Worm (Caenorhabditis elegans): ENCODE measurements around the gene F21D5.6.

Gene F21D5.6

DNA sequence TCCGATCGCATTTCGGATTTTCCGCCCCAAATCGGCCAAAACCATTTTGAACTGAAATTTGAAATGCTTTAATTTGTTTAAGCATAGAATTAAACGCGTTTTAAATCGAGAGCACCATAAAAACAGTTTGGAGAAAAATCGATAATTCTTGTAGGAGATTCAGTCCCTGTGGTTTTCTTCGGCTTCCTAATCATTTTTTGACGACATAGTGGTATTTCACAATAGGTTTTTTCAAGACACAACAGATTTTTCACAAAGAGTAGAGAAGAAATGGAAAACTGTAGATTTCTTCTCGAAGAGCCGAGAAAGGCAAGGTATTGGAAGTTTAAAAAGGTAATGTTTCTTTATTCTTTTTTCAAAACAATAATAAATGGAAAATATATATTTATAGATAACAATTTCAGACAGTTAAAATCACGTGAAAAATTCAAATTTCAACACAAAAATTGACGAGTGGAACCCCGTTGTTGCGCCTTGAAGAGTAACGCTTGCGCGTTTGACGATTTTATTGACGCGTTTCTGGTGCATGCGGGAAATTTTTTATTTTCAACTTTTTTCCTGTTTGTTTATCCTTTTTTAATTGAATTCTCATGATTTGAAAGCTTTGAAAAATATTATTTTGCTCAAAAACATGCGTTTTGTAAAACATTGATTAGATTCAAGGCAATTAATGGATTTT lies 2.6 kb upstream of the F21D5.6 start, which contains the start of gene F21D5.7 (continued):
- TF ChIP-seq elt-3 (tag; optimal IDR thresholded peaks at IDR 0.05) (peak in 2 of 6 experiments; percentile 66 to 77), ceh-88 (GFP tag; IDR thresholded peaks at IDR 0.05) (peak; percentile 36; the same call in 1 of the 2 replicates), rnt-1 (tag; optimal IDR thresholded peaks at IDR 0.05) (peak; percentile 87), tbx-2 (tag; optimal IDR thresholded peaks at IDR 0.05) (peak; percentile 83), mdl-1 (tag; optimal IDR thresholded peaks at IDR 0.05) (peak in 1 of 2 experiments; percentile 79), ets-5 (GFP tag; IDR thresholded peaks at IDR 0.05) (no peak), xbp-1 (tag; optimal IDR thresholded peaks at IDR 0.05) (peak; percentile 84)

DNA sequence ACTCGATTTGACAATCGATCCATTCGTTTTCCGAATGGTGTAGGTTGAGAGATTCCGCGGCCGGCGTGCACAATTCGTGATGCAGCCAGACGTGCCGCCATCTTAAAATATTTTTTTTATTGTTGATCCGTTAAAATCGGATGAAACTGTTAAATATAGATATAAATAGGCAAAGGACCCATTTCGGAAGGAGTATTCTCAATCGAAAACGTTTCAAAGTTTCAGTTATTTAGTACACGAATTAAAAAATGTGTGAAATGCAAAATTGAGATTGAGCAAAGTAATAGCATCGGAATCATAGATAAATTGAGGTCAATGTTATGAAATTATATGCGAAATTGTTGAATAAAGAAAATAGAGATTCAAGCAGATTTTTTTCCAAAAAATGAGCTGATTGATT lies 1.3 kb downstream of the F21D5.6 start, which contains the start of gene mrps-33:
TSS of gene mrps-33 (minus strand) at position 101 of the 400 bp plus-strand sequence.
- no peak for TF ChIP-seq ceh-63 (GFP tag; optimal IDR thresholded peaks at IDR 0.05)
- no peak for TF ChIP-seq ceh-90 (tag; optimal IDR thresholded peaks at IDR 0.05)
- no peak for TF ChIP-seq nhr-20 (tag; optimal IDR thresholded peaks at IDR 0.05)
- TF ChIP-seq dsc-1 (tag; optimal IDR thresholded peaks at IDR 0.05): no peak
- no peak for TF ChIP-seq alr-1 (tag; optimal IDR thresholded peaks at IDR 0.05; ENCODE audit: borderline replicate concordance)
- TF ChIP-seq pqm-1 (tag; optimal IDR thresholded peaks at IDR 0.05): no peak
- no peak for TF ChIP-seq nhr-77 (tag; optimal IDR thresholded peaks at IDR 0.05)
- no peak for TF ChIP-seq unc-30 (tag; optimal IDR thresholded peaks at IDR 0.05)
- TF ChIP-seq ama-1 (optimal IDR thresholded peaks at IDR 0.05): no peak
- no peak for TF ChIP-seq unc-98 (GFP tag; IDR thresholded peaks at IDR 0.05)
- TF ChIP-seq lir-3 (tag; optimal IDR thresholded peaks at IDR 0.05; ENCODE audit: poor library complexity): no peak

DNA sequence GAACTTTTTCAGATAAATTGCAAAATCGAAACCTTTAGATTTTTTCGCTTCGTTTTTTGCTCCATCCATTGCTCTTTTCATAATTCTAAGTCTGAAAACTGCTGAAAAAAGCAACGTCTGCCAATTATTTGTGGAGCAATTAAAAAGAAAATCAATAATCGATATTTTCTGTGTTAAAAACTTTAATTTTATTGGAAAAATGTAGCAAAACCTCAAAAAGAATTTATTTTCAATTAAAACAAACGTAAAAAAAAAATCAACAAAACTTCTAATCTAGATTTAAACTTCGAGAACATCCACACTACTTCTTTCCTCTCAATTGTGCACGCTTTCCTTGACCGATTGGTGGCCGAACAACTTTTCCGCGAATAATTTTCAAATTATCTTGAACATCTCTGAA lies 1.9 kb downstream of the F21D5.6 start, which contains the start of gene F21D5.5:
TSS of gene F21D5.5 (minus strand) at position 101 of the 400 bp plus-strand sequence.
- TF ChIP-seq nhr-19 (GFP tag; conservative IDR thresholded peaks at IDR 0.05) (no peak), pax-3 (tag; optimal IDR thresholded peaks at IDR 0.05) (no peak), mef-2 (tag; optimal IDR thresholded peaks at IDR 0.05) (no peak), mep-1 (tag; optimal IDR thresholded peaks at IDR 0.05) (no peak), nhr-47 (tag; optimal IDR thresholded peaks at IDR 0.05) (no peak)

DNA sequence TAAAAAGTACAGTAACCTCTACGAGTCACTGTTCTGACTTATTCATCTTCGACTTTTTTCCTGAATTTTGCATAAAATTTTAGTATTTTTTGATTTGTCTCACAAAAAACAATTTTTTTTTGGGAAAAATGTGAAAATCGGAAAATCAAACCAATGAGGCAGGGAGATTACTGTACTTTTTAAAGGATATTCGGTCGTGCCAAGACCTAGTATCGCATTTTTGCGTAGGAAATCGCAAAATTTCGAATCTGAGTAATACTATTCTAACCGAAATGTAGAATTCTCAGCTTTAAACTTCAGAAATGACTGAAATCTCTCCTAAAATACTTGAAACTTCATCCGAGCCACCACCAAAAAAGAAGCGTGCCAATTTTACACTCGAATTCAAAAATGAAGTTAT lies 3.4 kb downstream of the F21D5.6 start, which contains the start of gene F21D5.4:
TSS of gene F21D5.4 (plus strand) at position 301 of the 400 bp plus-strand sequence.
- TF ChIP-seq zip-4 (GFP tag; optimal IDR thresholded peaks at IDR 0.05) (no peak), efl-1 (optimal IDR thresholded peaks at IDR 0.05) (no peak), efl-1 (GFP tag; optimal IDR thresholded peaks at IDR 0.05 in 1 of 2) (peak in 1 of 2 experiments; percentile 45)

DNA sequence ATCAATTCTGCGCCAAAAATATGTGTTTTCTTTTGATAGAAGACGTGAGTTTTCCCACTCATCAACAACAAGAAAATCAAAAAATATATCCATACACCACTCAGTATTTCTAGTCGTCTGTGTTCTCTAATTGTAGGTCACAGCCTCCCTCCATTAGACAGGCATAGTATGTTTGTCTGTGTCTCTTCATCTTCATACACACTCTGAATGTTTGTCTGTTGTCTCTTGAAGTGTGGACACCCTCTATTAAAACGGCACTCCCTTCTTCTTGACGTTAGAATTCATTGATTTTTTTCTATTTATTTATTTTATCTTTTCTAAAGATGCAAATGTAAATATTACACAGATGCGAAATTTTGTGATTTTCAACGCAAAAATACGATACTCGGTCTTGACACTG lies 3.8 kb downstream of the F21D5.6 start:
- no peak for TF ChIP-seq unc-98 (GFP tag; IDR thresholded peaks at IDR 0.05)
- peak; percentile 25 to 38 for TF ChIP-seq efl-1 (optimal IDR thresholded peaks at IDR 0.05)
- TF ChIP-seq efl-1 (GFP tag; optimal IDR thresholded peaks at IDR 0.05 in 1 of 2): no peak
- no peak for TF ChIP-seq pag-3 (tag; optimal IDR thresholded peaks at IDR 0.05; ENCODE audit: borderline replicate concordance, insufficient read depth)
- no peak for TF ChIP-seq ceh-63 (GFP tag; optimal IDR thresholded peaks at IDR 0.05)
- no peak for TF ChIP-seq unc-86 (tag; optimal IDR thresholded peaks at IDR 0.05)
- no peak for TF ChIP-seq egl-27 (tag; optimal IDR thresholded peaks at IDR 0.05)
- TF ChIP-seq unc-62 (GFP tag; optimal IDR thresholded peaks at IDR 0.05): no peak
- no peak for TF ChIP-seq lir-3 (tag; optimal IDR thresholded peaks at IDR 0.05; ENCODE audit: poor library complexity)
- TF ChIP-seq ztf-4 (tag; optimal IDR thresholded peaks at IDR 0.05): no peak
- TF ChIP-seq elt-2 (tag; optimal IDR thresholded peaks at IDR 0.05): no peak
- no peak for TF ChIP-seq aha-1 (tag; optimal IDR thresholded peaks at IDR 0.05)
- TF ChIP-seq nhr-85 (tag): peak; percentile 72
- TF ChIP-seq C04F5.9 (tag; optimal IDR thresholded peaks at IDR 0.05): no peak
- no peak for TF ChIP-seq nhr-20 (tag; optimal IDR thresholded peaks at IDR 0.05)
- no peak for TF ChIP-seq blmp-1 (tag; optimal IDR thresholded peaks at IDR 0.05)
- TF ChIP-seq nhr-12 (tag; optimal IDR thresholded peaks at IDR 0.05): no peak
- TF ChIP-seq unc-130 (tag; optimal IDR thresholded peaks at IDR 0.05): no peak
- TF ChIP-seq aly-2 (tag; optimal IDR thresholded peaks at IDR 0.05): no peak
- TF ChIP-seq snpc-4 (tag; optimal IDR thresholded peaks at IDR 0.05): no peak
- no peak for TF ChIP-seq lin-14 (GFP tag; optimal IDR thresholded peaks at IDR 0.05)
- TF ChIP-seq nhr-76 (tag; optimal IDR thresholded peaks at IDR 0.05): no peak
- peak in 1 of 2 experiments; percentile 31 for TF ChIP-seq lsy-2 (tag; optimal IDR thresholded peaks at IDR 0.05)
- peak; percentile 17 to 21 for TF ChIP-seq lin-35 (GFP tag; optimal IDR thresholded peaks at IDR 0.05)
- no peak for TF ChIP-seq fos-1 (tag; optimal IDR thresholded peaks at IDR 0.05)
